Worm (Caenorhabditis elegans): ENCODE data around the gene clec-49.

clec-49 gene

ce11 chrV:19777227-19777626, 26.2 kb upstream of the clec-49 start, which contains the start of gene fbxa-118 (continued):
- no peak for TF ChIP-seq R02D3.7 (tag; optimal IDR thresholded peaks at IDR 0.05)
- no peak for TF ChIP-seq lin-39 (tag; optimal IDR thresholded peaks at IDR 0.05)

DNA sequence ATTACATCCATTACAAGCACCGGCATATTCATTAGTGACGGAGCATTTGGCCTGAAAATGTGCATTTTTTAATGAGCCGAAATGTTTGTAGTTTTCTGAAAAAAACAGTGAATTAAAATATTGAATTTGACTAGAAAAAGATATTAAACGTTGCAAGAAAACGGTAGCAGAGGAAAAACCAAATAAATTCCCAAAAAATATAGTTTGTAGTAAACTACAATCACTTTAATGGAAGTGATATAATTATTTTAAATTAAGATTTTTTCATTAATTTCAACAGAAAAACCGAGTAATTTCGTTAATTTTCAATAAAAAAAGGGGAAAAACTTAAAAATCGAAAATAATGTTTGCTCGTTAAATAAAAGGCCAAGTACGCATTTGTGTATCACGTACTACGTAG, 20.6 kb upstream of the clec-49 start, which contains the start of gene M162.15:
Gene M162.15 (minus strand): TSS at position 101 of the 400 bp plus-strand sequence.
- no peak for TF ChIP-seq ZK546.5 (tag; optimal IDR thresholded peaks at IDR 0.05)
- no peak for TF ChIP-seq ztf-11 (tag; optimal IDR thresholded peaks at IDR 0.05)
- TF ChIP-seq C34F6.9 (tag; optimal IDR thresholded peaks at IDR 0.05), result no peak
- no peak for TF ChIP-seq lin-13 (GFP tag; optimal IDR thresholded peaks at IDR 0.05)
- no peak for TF ChIP-seq nhr-10 (tag; optimal IDR thresholded peaks at IDR 0.05)
- no peak for TF ChIP-seq blmp-1 (tag; optimal IDR thresholded peaks at IDR 0.05; ENCODE audit: insufficient read depth)
- no peak for TF ChIP-seq egl-27 (tag; optimal IDR thresholded peaks at IDR 0.05)
- TF ChIP-seq mbf-1 (tag; optimal IDR thresholded peaks at IDR 0.05), result no peak
- TF ChIP-seq mdl-1 (tag; optimal IDR thresholded peaks at IDR 0.05), result no peak
- no peak for TF ChIP-seq unc-62 (GFP tag; optimal IDR thresholded peaks at IDR 0.05)
- TF ChIP-seq ama-1 (optimal IDR thresholded peaks at IDR 0.05), result no peak
- no peak for TF ChIP-seq lsy-2 (tag; optimal IDR thresholded peaks at IDR 0.05)
- no peak for TF ChIP-seq mab-5 (tag; optimal IDR thresholded peaks at IDR 0.05)
- TF ChIP-seq snpc-4 (tag; optimal IDR thresholded peaks at IDR 0.05), result no peak
- no peak for TF ChIP-seq zag-1 (tag; optimal IDR thresholded peaks at IDR 0.05)
- no peak for TF ChIP-seq elt-3 (tag; optimal IDR thresholded peaks at IDR 0.05)
- no peak for TF ChIP-seq gmeb-1 (tag; optimal IDR thresholded peaks at IDR 0.05)
- TF ChIP-seq ztf-4 (tag; optimal IDR thresholded peaks at IDR 0.05), result no peak

- TF ChIP-seq mbf-1 (tag; optimal IDR thresholded peaks at IDR 0.05), result no peak
- no peak for TF ChIP-seq sem-4 (tag; optimal IDR thresholded peaks at IDR 0.05)
- no peak for TF ChIP-seq aly-2 (tag; optimal IDR thresholded peaks at IDR 0.05)
- TF ChIP-seq nhr-23 (tag; optimal IDR thresholded peaks at IDR 0.05), result no peak
- no peak for TF ChIP-seq zag-1 (tag; optimal IDR thresholded peaks at IDR 0.05)
- TF ChIP-seq ceh-82 (tag; optimal IDR thresholded peaks at IDR 0.05), result no peak
- TF ChIP-seq ama-1 (optimal IDR thresholded peaks at IDR 0.05), result no peak
- no peak for TF ChIP-seq mab-5 (tag; optimal IDR thresholded peaks at IDR 0.05)
- TF ChIP-seq nhr-10 (tag; optimal IDR thresholded peaks at IDR 0.05), result no peak
- no peak for TF ChIP-seq lin-11 (tag; optimal IDR thresholded peaks at IDR 0.05)
- no peak for TF ChIP-seq ceh-16 (tag; optimal IDR thresholded peaks at IDR 0.05)
- TF ChIP-seq crh-2 (tag; optimal IDR thresholded peaks at IDR 0.05), result no peak
- TF ChIP-seq egl-27 (tag; optimal IDR thresholded peaks at IDR 0.05), result no peak
- no peak for TF ChIP-seq nhr-6 (tag; optimal IDR thresholded peaks at IDR 0.05)
- no peak for TF ChIP-seq F13H6.1 (tag; optimal IDR thresholded peaks at IDR 0.05)
- TF ChIP-seq skn-1 (tag; optimal IDR thresholded peaks at IDR 0.05), result no peak
- no peak for TF ChIP-seq R02D3.7 (tag; optimal IDR thresholded peaks at IDR 0.05)
- no peak for TF ChIP-seq sma-3 (GFP tag; optimal IDR thresholded peaks at IDR 0.05)
- no peak for TF ChIP-seq blmp-1 (tag; optimal IDR thresholded peaks at IDR 0.05; ENCODE audit: insufficient read depth)
- TF ChIP-seq dmd-4 (tag; optimal IDR thresholded peaks at IDR 0.05), result no peak
Observed at ce11 chrV:19767719-19768118, 16.7 kb upstream of the clec-49 start.

ce11 chrV:19760751-19761150, 9.7 kb upstream of the clec-49 start, which contains the start of gene M162.5:
M162.5 (plus strand) TSS chrV:19761051.
- TF ChIP-seq nhr-129 (tag; optimal IDR thresholded peaks at IDR 0.05) (no peak), C34F6.9 (tag; optimal IDR thresholded peaks at IDR 0.05) (no peak), unc-39 (tag; optimal IDR thresholded peaks at IDR 0.05) (no peak), mab-5 (tag; optimal IDR thresholded peaks at IDR 0.05) (no peak), gmeb-1 (tag; optimal IDR thresholded peaks at IDR 0.05) (no peak), R02D3.7 (tag; optimal IDR thresholded peaks at IDR 0.05) (no peak), Y55F3AM.14 (GFP tag; optimal IDR thresholded peaks at IDR 0.05) (no peak), zag-1 (tag; optimal IDR thresholded peaks at IDR 0.05) (no peak), snpc-4 (tag; optimal IDR thresholded peaks at IDR 0.05) (no peak), peb-1 (tag; optimal IDR thresholded peaks at IDR 0.05) (no peak), nhr-6 (tag; optimal IDR thresholded peaks at IDR 0.05) (no peak), mdl-1 (tag; optimal IDR thresholded peaks at IDR 0.05) (no peak), nhr-10 (tag; optimal IDR thresholded peaks at IDR 0.05) (no peak), ama-1 (optimal IDR thresholded peaks at IDR 0.05) (no peak), lsy-2 (tag; optimal IDR thresholded peaks at IDR 0.05) (no peak), lin-11 (tag; optimal IDR thresholded peaks at IDR 0.05) (no peak), fos-1 (tag; optimal IDR thresholded peaks at IDR 0.05) (no peak), sem-4 (tag; optimal IDR thresholded peaks at IDR 0.05) (no peak), ceh-82 (tag; optimal IDR thresholded peaks at IDR 0.05) (no peak), crh-2 (tag; optimal IDR thresholded peaks at IDR 0.05) (no peak)

Data from whole organism, L2 larva.